Worm (Caenorhabditis elegans) whole organism, L4 larva: Measurements from ENCODE around the gene ppm-1.G.

Experiments used
- F10B5.3 ChIP-seq: sonication (generic microtip); optimal IDR thresholded peaks from 2 replicates; lab custom pipeline; 2016; ENCODE audit warnings: mild to moderate bottlenecking, missing genetic modification characterization, missing compliant biosample characterization
- F37D6.2 ChIP-seq: sonication (generic microtip); optimal IDR thresholded peaks from 2 replicates; lab custom pipeline; 2016; ENCODE audit warnings: mild to moderate bottlenecking, missing genetic modification characterization, missing compliant biosample characterization
- T26A8.4 ChIP-seq: fragments of 200-800 bp; sonication (Bioruptor generic); IDR thresholded peaks from 2 replicates; pipeline ENCODE4 v1.3.6; 2022; ENCODE audit warnings: missing genetic modification characterization, missing compliant biosample characterization
- aha-1 ChIP-seq: fragments of 150-350 bp; peaks from one replicate; lab custom pipeline; 2014; ENCODE audit warnings: missing biosample characterization, missing genetic modification characterization
- aly-2 ChIP-seq: sonication (generic microtip); optimal IDR thresholded peaks from 2 replicates; lab custom pipeline; 2018; ENCODE audit warnings: missing biosample characterization, missing genetic modification characterization
- arid-1 ChIP-seq: fragments of 200-800 bp; sonication (Bioruptor generic); conservative IDR thresholded peaks from 2 replicates; pipeline ENCODE4 v1.3.6; 2022; ENCODE audit warnings: missing genetic modification reagents, missing genetic modification characterization, missing compliant biosample characterization
- attf-4 ChIP-seq: sonication (generic microtip); optimal IDR thresholded peaks from 3 replicates; lab custom pipeline; 2017; ENCODE audit warnings: missing biosample characterization, missing genetic modification characterization
- ceh-28 ChIP-seq: fragments of 150-350 bp; optimal IDR thresholded peaks from 2 replicates; lab custom pipeline; 2014; ENCODE audit warnings: missing biosample characterization, missing genetic modification reagents, missing genetic modification characterization
- ceh-44 ChIP-seq: fragments of 200-800 bp; sonication (Bioruptor generic); IDR thresholded peaks from 2 replicates; pipeline ENCODE4 v1.3.6; 2022; ENCODE audit warnings: missing genetic modification reagents, missing genetic modification characterization, missing compliant biosample characterization
- ces-1 ChIP-seq: fragments of 150-350 bp; sonication (generic microtip); optimal IDR thresholded peaks from 4 replicates; lab custom pipeline; 2014; ENCODE audit warnings: missing biosample characterization, missing genetic modification reagents, missing genetic modification characterization
- daf-12 ChIP-seq: fragments of 150-350 bp; optimal IDR thresholded peaks from 2 replicates; lab custom pipeline; 2014; ENCODE audit warnings: missing biosample characterization, missing genetic modification reagents, missing genetic modification characterization
- dmd-9 ChIP-seq: fragments of 200-800 bp; sonication (Bioruptor generic); IDR thresholded peaks from 2 replicates; pipeline ENCODE4 v1.3.6; 2022; ENCODE audit warnings: missing genetic modification reagents, missing genetic modification characterization, missing compliant biosample characterization
- dve-1 ChIP-seq: sonication (generic microtip); optimal IDR thresholded peaks from 2 replicates; lab custom pipeline; 2017; ENCODE audit warnings: antibody characterized with exemption, mild to moderate bottlenecking, missing genetic modification characterization, missing compliant biosample characterization; ENCODE audit not compliant: insufficient read depth
- egl-43 ChIP-seq: fragments of 200-800 bp; sonication (Bioruptor generic); IDR thresholded peaks from 2 replicates; pipeline ENCODE4 v1.3.6; 2022; ENCODE audit warnings: missing genetic modification reagents, missing genetic modification characterization, missing compliant biosample characterization
- hlh-30 ChIP-seq: sonication (generic microtip); optimal IDR thresholded peaks from 2 replicates; lab custom pipeline; 2017; ENCODE audit warnings: antibody characterized with exemption, mild to moderate bottlenecking, missing genetic modification characterization, missing compliant biosample characterization; ENCODE audit not compliant: insufficient read depth
- jun-1 ChIP-seq: fragments of 150-350 bp; optimal IDR thresholded peaks from 2 replicates; lab custom pipeline; 2014; ENCODE audit warnings: missing biosample characterization, missing genetic modification reagents, missing genetic modification characterization
- lir-3 ChIP-seq: sonication (generic microtip); optimal IDR thresholded peaks from 2 replicates; lab custom pipeline; 2016; ENCODE audit warnings: mild to moderate bottlenecking, missing genetic modification characterization, missing compliant biosample characterization
- mdl-1 ChIP-seq, 2 experiments: fragments of 150-350 bp in 1 of 2; sonication (generic microtip) in 1 of 2; optimal IDR thresholded peaks; 2 replicates each; lab custom pipeline; 2014 to 2017; ENCODE audit warnings: missing biosample characterization in 2 of 2, missing genetic modification characterization in 2 of 2
- mep-1 ChIP-seq: fragments of 150-350 bp; sonication (generic microtip); optimal IDR thresholded peaks from 3 replicates; lab custom pipeline; 2014; ENCODE audit warnings: missing biosample characterization, missing genetic modification characterization
- nhr-11 ChIP-seq: fragments of 150-350 bp; optimal IDR thresholded peaks from 2 replicates; lab custom pipeline; 2014; ENCODE audit warnings: missing biosample characterization, missing genetic modification characterization
- nhr-237 ChIP-seq: sonication (generic microtip); optimal IDR thresholded peaks from 2 replicates; lab custom pipeline; 2017; ENCODE audit warnings: missing biosample characterization, missing genetic modification characterization
- nhr-25 ChIP-seq: sonication (generic microtip); optimal IDR thresholded peaks from 2 replicates; lab custom pipeline; 2017; ENCODE audit warnings: missing genetic modification characterization, mild to moderate bottlenecking, missing compliant biosample characterization, antibody characterized with exemption, moderate library complexity, borderline replicate concordance; ENCODE audit not compliant: insufficient read depth
- nhr-42 ChIP-seq: fragments of 200-800 bp; sonication (Bioruptor generic); IDR thresholded peaks from 2 replicates; pipeline ENCODE4 v1.3.6; 2022; ENCODE audit warnings: missing genetic modification characterization, missing compliant biosample characterization
- nhr-76 ChIP-seq: fragments of 150-350 bp; optimal IDR thresholded peaks from 2 replicates; lab custom pipeline; 2014; ENCODE audit warnings: missing biosample characterization, missing genetic modification characterization
- set-16 ChIP-seq: fragments of 200-800 bp; sonication (Bioruptor generic); IDR thresholded peaks from 2 replicates; pipeline ENCODE4 v1.3.6; 2022; ENCODE audit warnings: missing genetic modification reagents, missing genetic modification characterization, missing compliant biosample characterization
- unc-62 ChIP-seq, 3 experiments: fragments of 150-350 bp in 1 of 3; sonication (generic microtip); optimal IDR thresholded peaks in 2 of 3; peaks in 1 of 3; 1 replicate in 1 of 3; 2 replicates in 2 of 3; lab custom pipeline; 2014 to 2017; ENCODE audit warnings: missing biosample characterization in 3 of 3, missing genetic modification characterization in 3 of 3, missing genetic modification reagents in 3 of 3, missing genotype in 1 of 3
- zag-1 ChIP-seq: fragments of 150-350 bp; optimal IDR thresholded peaks from 2 replicates; lab custom pipeline; 2014; ENCODE audit warnings: missing biosample characterization, missing genetic modification characterization
- zip-11 ChIP-seq: fragments of 200-800 bp; sonication (Bioruptor generic); IDR thresholded peaks from 2 replicates; pipeline ENCODE4 v1.3.6; 2022; ENCODE audit warnings: missing genetic modification characterization, missing compliant biosample characterization

Gene ppm-1.G

DNA sequence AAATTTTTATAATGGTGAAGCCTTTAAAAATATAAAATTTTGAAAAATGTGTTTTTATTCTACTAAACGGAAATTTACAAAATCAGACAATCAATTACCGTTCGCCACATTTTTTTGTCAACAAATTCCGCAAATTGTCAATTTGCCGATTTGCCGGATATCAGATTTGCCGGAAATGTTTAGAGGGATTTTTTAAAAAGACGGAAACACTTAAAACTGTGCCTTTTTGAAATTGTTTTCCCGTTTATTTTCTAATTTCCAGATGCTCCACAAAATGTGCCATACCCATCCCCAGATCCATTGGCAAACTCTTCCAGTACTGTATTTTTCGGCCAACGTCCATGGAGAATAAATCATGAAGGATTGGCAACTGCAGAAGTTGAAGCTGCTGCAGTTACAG lies 14.0 kb downstream of the ppm-1.G start:
- TF ChIP-seq F37D6.2 (tag; lab: Kevin White, UChicago) (no peak), unc-62 (GFP tag; optimal IDR thresholded peaks at IDR 0.05 in 1 of 2; lab: Kevin White, UChicago) (peak in 1 of 2 experiments; percentile 55), unc-62 (tag; optimal IDR thresholded peaks at IDR 0.05; lab: Kevin White, UChicago) (no peak)

DNA sequence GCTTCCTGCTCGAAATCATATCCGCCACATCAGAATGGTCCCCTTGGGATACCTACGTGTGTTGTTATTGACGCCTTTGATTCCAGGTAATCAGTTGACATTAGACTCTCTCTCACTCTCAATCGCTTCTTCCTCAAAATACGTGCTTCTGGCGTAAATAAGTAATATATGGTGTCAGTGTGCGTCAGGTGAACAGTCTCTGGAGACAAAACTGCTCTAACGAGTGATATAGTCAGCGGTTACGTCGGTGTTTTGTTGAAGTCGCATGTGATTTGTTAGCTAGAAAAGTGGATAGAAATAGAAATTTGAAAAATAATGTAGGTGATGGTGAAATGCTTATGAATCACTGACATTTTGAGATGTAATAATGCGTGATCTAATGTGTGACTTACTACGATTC lies 18.5 kb downstream of the ppm-1.G start:
- TF ChIP-seq jun-1 (no peak), nhr-237 (no peak), set-16 (GFP tag; lab: Robert Waterston, UW) (no peak), ceh-28 (tag; lab: Kevin White, UChicago) (no peak), arid-1 (no peak), F10B5.3 (tag; lab: Kevin White, UChicago) (no peak), ces-1 (GFP tag; lab: Kevin White, UChicago) (no peak), zip-11 (GFP tag; lab: Robert Waterston, UW) (no peak), attf-4 (tag; lab: Kevin White, UChicago) (no peak), dmd-9 (no peak), daf-12 (no peak)

DNA sequence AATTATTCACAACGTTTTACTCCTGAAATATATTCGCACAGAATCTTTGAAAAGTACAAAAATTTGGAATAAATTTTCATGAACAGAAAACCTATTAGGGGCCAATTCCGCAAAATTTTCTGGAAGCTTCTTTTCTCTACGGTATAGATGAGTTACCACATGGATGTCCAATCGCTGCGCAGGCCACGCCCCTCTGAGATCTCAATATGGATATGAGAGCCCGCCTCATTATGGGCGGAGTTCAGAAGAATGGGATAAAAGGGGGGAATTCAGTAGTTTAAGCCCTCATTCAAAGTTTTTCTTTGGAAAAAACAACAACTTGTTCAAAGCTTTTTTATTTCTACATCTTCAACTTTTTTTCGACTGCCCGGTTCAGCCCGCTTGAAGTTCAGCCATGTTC lies 28.0 kb downstream of the ppm-1.G start, which contains the start of gene daf-7:
TSS of gene daf-7 (plus strand) at position 301 of the 400 bp plus-strand sequence.
- TF ChIP-seq aly-2 (tag; lab: Kevin White, UChicago) (no peak), aha-1 (peak; percentile 65)

DNA sequence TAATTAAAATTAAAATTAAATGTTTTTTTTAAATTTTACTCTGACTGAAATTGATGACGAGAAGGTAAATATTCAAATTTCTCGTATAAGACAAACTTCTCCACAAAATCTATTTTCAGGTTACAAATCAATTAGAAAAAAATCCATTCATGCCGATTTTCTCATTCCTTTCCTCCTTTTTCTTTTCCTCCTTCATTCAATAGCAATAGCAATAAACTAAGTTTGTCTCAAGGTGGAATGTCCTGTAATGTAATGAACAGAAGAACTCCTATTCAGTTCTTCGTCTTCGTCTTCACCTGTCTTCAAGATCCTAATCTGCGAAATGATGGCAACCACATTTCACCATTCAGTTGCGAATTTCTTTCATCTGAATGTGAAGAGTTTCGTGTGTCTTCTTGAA lies 32.3 kb downstream of the ppm-1.G start, which contains the start of gene dac-1:
TSS of gene dac-1 (plus strand) at position 301 of the 400 bp plus-strand sequence.
- TF ChIP-seq zag-1 = no peak
- TF ChIP-seq attf-4 (tag; lab: Kevin White, UChicago) = no peak
- no peak for TF ChIP-seq T26A8.4 (GFP tag; lab: Robert Waterston, UW)
- no peak for TF ChIP-seq mep-1 (tag; lab: Kevin White, UChicago)
- TF ChIP-seq lir-3 (tag; lab: Kevin White, UChicago) = no peak
- TF ChIP-seq nhr-25 = no peak
- TF ChIP-seq, all 104 proteins: peak for 0

DNA sequence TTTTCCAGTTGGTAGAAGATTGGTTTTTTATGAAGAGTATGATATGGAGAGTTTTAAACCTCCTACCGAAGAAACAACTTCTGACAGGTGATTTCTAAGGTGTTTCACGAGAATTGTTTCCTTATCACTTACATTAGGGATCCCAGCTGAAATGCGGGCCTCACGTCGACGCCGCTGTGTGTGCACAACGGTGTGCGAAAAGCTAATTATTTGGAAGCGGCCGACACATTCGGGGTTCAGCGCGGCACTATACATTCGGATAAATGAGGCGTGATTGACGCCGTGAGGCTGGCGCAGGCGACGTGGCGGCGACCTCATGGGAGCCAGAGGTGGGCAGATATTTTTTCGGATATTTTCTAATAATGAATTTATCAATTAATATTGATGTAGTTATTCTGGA lies 35.8 kb downstream of the ppm-1.G start:
- TF ChIP-seq nhr-76 (no peak), set-16 (GFP tag; lab: Robert Waterston, UW) (peak; percentile 36; the same call in 1 of the 2 replicates), nhr-42 (GFP tag; lab: Robert Waterston, UW) (0 out of 2 replicates have a peak, but pooled peaks have one; percentile 10)

DNA sequence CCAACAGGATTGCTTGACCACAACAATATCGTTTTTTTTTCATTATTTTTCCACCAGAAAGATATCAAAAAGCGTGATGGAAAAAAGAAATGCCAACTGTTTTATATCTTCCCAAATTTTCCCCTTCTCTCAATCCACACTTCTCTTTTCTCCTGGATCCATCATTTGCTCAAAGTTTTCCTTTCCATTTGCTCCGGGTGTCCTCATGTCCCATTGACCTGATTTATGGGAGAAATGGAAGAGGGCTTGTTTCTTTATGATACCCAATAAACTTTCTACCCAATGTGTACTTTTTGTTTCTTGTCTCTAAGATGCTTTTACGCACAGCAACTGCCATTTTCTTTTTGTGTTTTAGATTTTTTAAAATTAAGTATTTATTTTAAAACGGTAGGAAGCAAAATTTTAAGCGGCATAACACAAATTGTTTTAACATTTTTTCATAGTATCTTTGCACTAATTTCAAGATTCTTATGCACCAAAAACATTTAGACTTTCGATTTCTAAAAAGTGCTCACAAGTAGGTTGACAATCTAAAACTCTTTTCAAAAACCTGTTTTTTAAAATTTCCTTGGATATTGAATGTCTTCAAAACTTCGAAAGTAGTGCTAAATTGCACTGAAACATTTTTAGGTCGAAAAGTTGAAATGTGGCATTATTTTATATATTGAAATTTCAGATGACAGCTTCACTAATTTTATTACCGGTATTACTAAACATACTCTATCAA lies 39.2 kb downstream of the ppm-1.G start, which contains the start of gene clec-149:
TSS of gene clec-149 (plus strand) at position 677 of the 727 bp plus-strand sequence.
- peak; percentile 10 for TF ChIP-seq nhr-11 (tag; lab: Kevin White, UChicago)
- no peak for TF ChIP-seq mdl-1 (tag; optimal IDR thresholded peaks at IDR 0.05; lab: Kevin White, UChicago)
- TF ChIP-seq ces-1 (GFP tag; lab: Kevin White, UChicago) = no peak
- TF ChIP-seq ceh-28 (tag; lab: Kevin White, UChicago) = no peak
- no peak for TF ChIP-seq ceh-44
- TF ChIP-seq attf-4 (tag; lab: Kevin White, UChicago) = no peak
- TF ChIP-seq, all 104 proteins: peak for 1

DNA sequence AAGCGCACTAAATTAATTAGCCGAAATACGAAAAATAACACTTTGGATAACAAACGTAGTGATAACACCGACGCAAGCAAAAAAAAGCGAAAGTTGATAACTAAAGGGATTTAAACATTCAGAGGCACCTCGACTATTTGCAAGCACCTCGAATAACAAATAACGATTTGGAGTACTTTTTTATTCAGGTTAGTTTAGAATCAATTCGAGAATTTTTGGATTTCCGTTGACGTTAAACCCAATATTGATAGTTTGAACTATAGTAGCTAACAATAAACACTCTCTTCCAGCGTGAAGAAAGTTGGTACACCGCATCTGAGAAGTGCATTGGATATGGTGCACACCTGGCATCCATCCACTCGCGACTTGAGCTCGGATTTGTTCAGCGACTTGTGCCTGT lies 41.8 kb downstream of the ppm-1.G start:
- TF ChIP-seq dve-1 (no peak), F10B5.3 (tag; lab: Kevin White, UChicago) (no peak), hlh-30 (no peak), egl-43 (no peak), aha-1 (peak; percentile 98)
